Worm (Caenorhabditis elegans): Measurements from ENCODE around the gene F21A3.3.
A peak's percentile ranks its signal among the peaks of the same experiment; 100 is the strongest.

F21A3.3 gene

DNA sequence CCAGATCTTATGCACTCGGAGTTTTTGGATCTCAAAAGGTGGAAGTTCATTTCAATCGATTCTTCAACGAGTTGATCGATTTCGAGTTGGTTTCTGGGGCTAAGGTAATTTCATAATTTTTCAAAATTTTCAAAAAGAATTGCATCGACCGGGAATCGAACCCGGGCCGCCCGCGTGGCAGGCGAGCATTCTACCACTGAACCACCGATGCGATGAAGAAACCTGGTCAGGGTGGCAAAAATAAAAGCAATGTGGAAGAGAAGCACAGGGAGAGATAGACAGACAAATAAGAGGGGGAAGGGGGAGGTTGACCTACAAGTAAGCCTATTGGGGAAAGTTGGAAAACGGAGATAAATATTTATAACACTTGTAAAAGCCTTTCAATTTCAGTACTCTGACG lies 12.4 kb upstream of the F21A3.3 start (continued):
- TF ChIP-seq F55B11.4 (tag; optimal IDR thresholded peaks at IDR 0.05; ENCODE audit: borderline replicate concordance, insufficient read depth) = no peak
- no peak for TF ChIP-seq ceh-79 (tag; optimal IDR thresholded peaks at IDR 0.05)
- no peak for TF ChIP-seq nhr-179 (tag; optimal IDR thresholded peaks at IDR 0.05)
- 0 out of 2 replicates have a peak, but pooled peaks have one; percentile 15 for TF ChIP-seq ekl-4 (GFP tag; IDR thresholded peaks at IDR 0.05)
- no peak for TF ChIP-seq nfya-1 (tag; optimal IDR thresholded peaks at IDR 0.05; ENCODE audit: borderline replicate concordance, insufficient read depth)
- no peak for TF ChIP-seq unc-130 (GFP tag; optimal IDR thresholded peaks at IDR 0.05)
- TF ChIP-seq ztf-3 (GFP tag; optimal IDR thresholded peaks at IDR 0.05) = no peak
- no peak for TF ChIP-seq hlh-12 (tag; optimal IDR thresholded peaks at IDR 0.05)
- no peak for TF ChIP-seq F23B12.7 (tag; optimal IDR thresholded peaks at IDR 0.05; ENCODE audit: insufficient read depth)
- TF ChIP-seq ztf-18 (tag; optimal IDR thresholded peaks at IDR 0.05) = peak; percentile 46
- TF ChIP-seq let-526 (GFP tag; IDR thresholded peaks at IDR 0.05) = no peak
- no peak for TF ChIP-seq bed-2 (GFP tag; IDR thresholded peaks at IDR 0.05)
- no peak for TF ChIP-seq madf-6 (GFP tag; IDR thresholded peaks at IDR 0.05)
- no peak for TF ChIP-seq ccch-3 (GFP tag; optimal IDR thresholded peaks at IDR 0.05)
- TF ChIP-seq pbrm-1 (GFP tag; IDR thresholded peaks at IDR 0.05) = peak; percentile 62; the same call in 1 of the 2 replicates
- peak; percentile 43; the same call in 1 of the 2 replicates for TF ChIP-seq K11D2.4 (GFP tag; IDR thresholded peaks at IDR 0.05)
- TF ChIP-seq rec-8 (tag; optimal IDR thresholded peaks at IDR 0.05) = no peak
- TF ChIP-seq hmg-1.2 (GFP tag; IDR thresholded peaks at IDR 0.05) = peak; percentile 64
- peak; percentile 71; the same call in 1 of the 2 replicates for TF ChIP-seq Y56A3A.18 (GFP tag; IDR thresholded peaks at IDR 0.05)
- no peak for TF ChIP-seq egrh-3 (GFP tag; IDR thresholded peaks at IDR 0.05)
- TF ChIP-seq nhr-90 (tag; optimal IDR thresholded peaks at IDR 0.05) = peak; percentile 38
- TF ChIP-seq madf-10 (tag; optimal IDR thresholded peaks at IDR 0.05) = no peak
- TF ChIP-seq T07F8.4 (tag; optimal IDR thresholded peaks at IDR 0.05) = no peak
- TF ChIP-seq Y53F4B.3 (GFP tag; IDR thresholded peaks at IDR 0.05) = no peak
- no peak for TF ChIP-seq akir-1 (GFP tag; optimal IDR thresholded peaks at IDR 0.05)
- TF ChIP-seq ztf-26 (tag; optimal IDR thresholded peaks at IDR 0.05) = peak; percentile 22
- no peak for TF ChIP-seq efl-1 (GFP tag; optimal IDR thresholded peaks at IDR 0.05)
- TF ChIP-seq lin-35 (GFP tag; optimal IDR thresholded peaks at IDR 0.05) = no peak
- TF ChIP-seq attf-3 (GFP tag; conservative IDR thresholded peaks at IDR 0.05) = no peak
- peak; percentile 7 for TF ChIP-seq attf-5 (GFP tag; optimal IDR thresholded peaks at IDR 0.05)
- no peak for TF ChIP-seq Y67H2A.10 (GFP tag; conservative IDR thresholded peaks at IDR 0.05)
- TF ChIP-seq die-1 (tag; optimal IDR thresholded peaks at IDR 0.05) = peak; percentile 31
- peak in 1 of 2 experiments; percentile 14 for TF ChIP-seq let-607 (tag; optimal IDR thresholded peaks at IDR 0.05)
- no peak for TF ChIP-seq hmg-20 (GFP tag; IDR thresholded peaks at IDR 0.05)
- no peak for TF ChIP-seq B0336.3 (GFP tag; IDR thresholded peaks at IDR 0.05)
- no peak for TF ChIP-seq mel-28 (tag; optimal IDR thresholded peaks at IDR 0.05; ENCODE audit: borderline replicate concordance)
- peak; percentile 36 for TF ChIP-seq lsl-1 (GFP tag; optimal IDR thresholded peaks at IDR 0.05)
- TF ChIP-seq mes-4 (tag; optimal IDR thresholded peaks at IDR 0.05) = no peak
- no peak for TF ChIP-seq nhr-27 (tag; optimal IDR thresholded peaks at IDR 0.05)
- TF ChIP-seq attf-6 (GFP tag; IDR thresholded peaks at IDR 0.05) = peak; percentile 33; the same call in 1 of the 2 replicates
- peak; percentile 10 for TF ChIP-seq somi-1 (GFP tag; optimal IDR thresholded peaks at IDR 0.05)
- TF ChIP-seq lin-54 (GFP tag; optimal IDR thresholded peaks at IDR 0.05) = peak; percentile 57

Data from whole organism, young adult.